Worm (Caenorhabditis elegans): ENCODE data around the gene srbc-1.

Gene srbc-1

DNA sequence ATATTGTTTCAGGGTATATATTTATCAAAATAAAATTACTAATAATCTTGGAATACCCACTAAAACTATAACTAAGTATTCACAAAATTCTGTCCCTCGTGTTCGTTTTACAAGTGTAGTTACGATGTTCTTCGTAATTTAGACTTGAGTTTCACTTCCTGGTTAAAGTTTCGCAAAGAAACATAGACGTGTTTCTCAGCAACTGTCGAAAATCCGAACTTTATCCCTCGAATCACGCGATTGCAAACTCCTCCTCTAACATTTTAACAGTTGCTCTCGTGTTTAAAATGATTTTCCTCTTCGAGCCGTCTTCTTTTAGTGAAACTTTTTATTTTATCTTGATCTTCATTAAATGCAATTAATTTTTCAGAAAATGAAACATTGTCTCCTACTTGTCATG, 21.8 kb downstream of the srbc-1 start, which contains the start of gene T28A11.2:
TSS of gene T28A11.2 (plus strand) at position 371 of the 400 bp plus-strand sequence.
- TF ChIP-seq nhr-12 (tag; optimal IDR thresholded peaks at IDR 0.05) (no peak), mml-1 (tag; optimal IDR thresholded peaks at IDR 0.05) (no peak), ceh-9 (tag; optimal IDR thresholded peaks at IDR 0.05) (no peak), pqm-1 (tag; optimal IDR thresholded peaks at IDR 0.05) (no peak), nhr-25 (tag; optimal IDR thresholded peaks at IDR 0.05) (no peak), fkh-10 (GFP tag; optimal IDR thresholded peaks at IDR 0.05) (no peak), sea-2 (GFP tag; optimal IDR thresholded peaks at IDR 0.05) (no peak), nhr-43 (tag; optimal IDR thresholded peaks at IDR 0.05; ENCODE audit: poor library complexity, severe bottlenecking) (no peak), mdl-1 (tag; optimal IDR thresholded peaks at IDR 0.05) (no peak), elt-1 (tag; optimal IDR thresholded peaks at IDR 0.05) (no peak), lin-15B (tag; optimal IDR thresholded peaks at IDR 0.05) (no peak), R02D3.7 (tag; optimal IDR thresholded peaks at IDR 0.05) (no peak), ceh-16 (tag; optimal IDR thresholded peaks at IDR 0.05) (no peak)

DNA sequence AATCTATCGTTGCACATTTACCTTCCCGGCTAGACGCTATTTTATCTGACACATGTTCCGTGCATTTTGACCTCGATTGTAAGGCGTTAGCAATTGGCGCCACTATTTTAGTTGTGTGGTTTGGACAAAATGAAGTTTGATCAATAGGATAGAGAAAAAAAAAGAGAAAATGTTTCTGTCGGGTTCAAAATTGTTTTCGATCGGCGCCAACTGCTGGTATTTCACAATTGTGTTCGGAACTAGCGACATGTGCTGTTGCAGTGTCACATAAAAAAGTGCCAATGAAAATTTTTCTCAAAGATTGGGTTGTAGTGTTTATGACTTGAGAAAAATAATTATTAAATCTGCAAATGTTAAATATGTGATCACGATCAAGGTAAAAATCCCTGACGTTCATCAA, 22.7 kb downstream of the srbc-1 start:
- TF ChIP-seq egl-5 (tag; optimal IDR thresholded peaks at IDR 0.05) (peak; percentile 26), lsy-12 (tag; optimal IDR thresholded peaks at IDR 0.05) (no peak)

DNA sequence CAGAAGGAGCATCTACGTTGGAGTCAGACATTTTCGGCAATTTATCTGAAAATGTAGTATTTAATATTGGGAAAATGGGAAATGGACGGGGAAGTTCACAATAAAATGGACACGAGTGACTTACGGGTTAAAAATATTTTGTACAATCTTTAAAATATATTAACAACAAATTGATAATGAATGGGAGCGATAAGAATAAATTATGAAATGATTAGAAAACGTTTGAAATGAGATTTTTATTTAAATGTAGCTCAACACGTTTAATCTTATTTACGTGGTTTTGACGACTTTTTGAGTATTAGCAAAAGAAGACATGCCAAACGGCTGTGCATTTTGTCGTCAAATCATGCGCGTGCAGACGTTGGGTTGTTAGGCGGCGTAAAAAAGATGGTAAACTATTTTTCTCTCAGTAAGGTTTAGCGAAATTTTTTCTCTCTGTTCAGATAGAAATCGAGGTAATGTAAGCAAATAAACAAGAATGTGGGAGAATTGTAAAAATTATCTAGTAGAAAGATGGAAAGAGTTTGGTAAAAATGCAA, 23.6 kb downstream of the srbc-1 start, which contains the start of gene fbxa-64:
TSS of gene fbxa-64 (minus strand) at position 51 of the 539 bp plus-strand sequence.
- peak; percentile 29 for TF ChIP-seq hmg-11 (tag; optimal IDR thresholded peaks at IDR 0.05)
- TF ChIP-seq lin-15B (tag; optimal IDR thresholded peaks at IDR 0.05), result no peak

DNA sequence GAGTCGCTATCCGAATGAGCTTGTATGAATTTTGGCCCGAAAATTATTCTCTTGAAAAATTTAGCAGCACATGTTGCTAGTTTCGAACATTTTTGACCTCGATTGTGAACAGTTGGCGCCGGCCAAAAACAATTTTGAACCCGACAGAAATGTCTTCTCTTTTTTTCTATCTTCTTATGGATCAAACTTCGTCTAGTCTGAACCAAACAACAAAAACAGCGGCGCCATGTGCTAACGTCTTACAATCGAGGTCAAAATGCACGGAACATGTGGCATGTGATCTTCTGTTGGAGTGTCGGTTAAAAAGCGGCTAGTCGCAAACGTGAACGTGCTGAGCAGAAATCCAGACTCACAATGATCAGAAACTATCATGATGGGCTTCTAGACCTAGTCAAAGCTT, 25.6 kb downstream of the srbc-1 start:
- TF ChIP-seq lin-39 (tag; optimal IDR thresholded peaks at IDR 0.05) (peak; percentile 32), fkh-10 (GFP tag; optimal IDR thresholded peaks at IDR 0.05) (no peak), sea-2 (GFP tag; optimal IDR thresholded peaks at IDR 0.05) (no peak), ztf-11 (tag; optimal IDR thresholded peaks at IDR 0.05) (no peak), nfya-1 (tag; optimal IDR thresholded peaks at IDR 0.05; ENCODE audit: insufficient read depth) (no peak), egl-5 (tag; optimal IDR thresholded peaks at IDR 0.05) (peak; percentile 26), ceh-28 (tag; optimal IDR thresholded peaks at IDR 0.05) (no peak), R02D3.7 (tag; optimal IDR thresholded peaks at IDR 0.05) (no peak), nhr-23 (tag; optimal IDR thresholded peaks at IDR 0.05) (no peak), nhr-28 (tag; optimal IDR thresholded peaks at IDR 0.05) (no peak), mml-1 (tag; optimal IDR thresholded peaks at IDR 0.05) (no peak)

DNA sequence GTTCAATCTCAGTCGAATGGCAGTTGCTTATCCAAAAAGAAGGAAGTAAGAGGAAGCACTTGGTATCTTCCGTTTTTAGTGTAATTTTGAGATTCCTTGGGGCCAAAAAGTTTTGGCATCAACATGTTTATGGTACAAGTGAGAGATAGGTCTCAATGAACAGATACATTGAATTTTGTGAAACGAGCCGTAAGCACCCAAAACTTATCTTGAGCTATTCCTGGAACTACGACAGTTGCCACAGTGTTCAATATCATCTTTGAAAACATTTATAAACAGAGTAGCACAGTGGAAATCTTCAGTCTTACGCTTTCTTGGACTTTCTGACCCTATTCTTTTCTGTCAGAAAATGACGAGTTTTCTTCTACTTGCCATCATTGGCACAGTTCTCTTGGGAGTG, 26.8 kb downstream of the srbc-1 start, which contains the start of gene T28A11.3:
TSS of gene T28A11.3 (plus strand) at position 301 of the 400 bp plus-strand sequence.
- no peak for TF ChIP-seq ztf-4 (tag; optimal IDR thresholded peaks at IDR 0.05)
- TF ChIP-seq elt-2 (tag; optimal IDR thresholded peaks at IDR 0.05), result no peak
- no peak for TF ChIP-seq egl-5 (tag; optimal IDR thresholded peaks at IDR 0.05)
- no peak for TF ChIP-seq aly-2 (tag; optimal IDR thresholded peaks at IDR 0.05)
- TF ChIP-seq nhr-237 (tag; optimal IDR thresholded peaks at IDR 0.05), result no peak
- TF ChIP-seq unc-62 (GFP tag; optimal IDR thresholded peaks at IDR 0.05), result no peak
- TF ChIP-seq mdl-1 (tag; optimal IDR thresholded peaks at IDR 0.05), result no peak
- no peak for TF ChIP-seq pha-4 (tag; optimal IDR thresholded peaks at IDR 0.05)
- TF ChIP-seq ceh-16 (tag; optimal IDR thresholded peaks at IDR 0.05), result no peak
- TF ChIP-seq pqm-1 (tag; optimal IDR thresholded peaks at IDR 0.05), result no peak
- TF ChIP-seq lin-15B (tag; optimal IDR thresholded peaks at IDR 0.05), result no peak
- no peak for TF ChIP-seq skn-1 (tag; optimal IDR thresholded peaks at IDR 0.05)
- no peak for TF ChIP-seq lin-39 (tag; optimal IDR thresholded peaks at IDR 0.05)
- TF ChIP-seq zag-1 (tag; optimal IDR thresholded peaks at IDR 0.05), result no peak
- TF ChIP-seq sea-2 (GFP tag; optimal IDR thresholded peaks at IDR 0.05), result no peak

DNA sequence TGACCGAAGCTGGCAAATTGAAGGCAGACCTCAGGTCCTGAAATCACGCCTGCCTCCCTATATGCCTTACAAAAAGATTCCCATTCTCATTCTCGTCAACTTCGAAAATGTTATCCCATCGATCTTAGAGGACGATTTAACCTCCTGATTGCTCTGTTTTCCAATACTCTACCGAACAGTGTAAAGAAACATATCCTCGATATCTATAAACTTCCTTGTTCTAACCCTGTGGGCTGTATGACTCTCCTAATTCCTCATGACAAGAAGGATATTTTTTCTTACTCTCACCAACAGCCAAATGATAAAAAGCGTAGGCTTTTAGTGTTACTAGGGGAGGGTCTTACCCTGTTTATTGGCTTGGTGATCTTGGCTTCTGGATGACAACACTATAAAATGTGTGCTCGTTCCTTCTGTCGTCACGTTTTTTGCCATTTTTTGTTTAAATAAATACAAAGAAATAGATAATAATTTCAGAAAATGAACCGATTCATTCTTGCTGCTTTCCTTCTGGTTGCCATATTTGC, 28.2 kb downstream of the srbc-1 start, which contains the start of gene T28A11.4:
TSS of gene T28A11.4 (plus strand) at position 474 of the 524 bp plus-strand sequence.
- TF ChIP-seq nhr-43 (tag; optimal IDR thresholded peaks at IDR 0.05; ENCODE audit: poor library complexity, severe bottlenecking), result no peak
- no peak for TF ChIP-seq ceh-82 (tag; optimal IDR thresholded peaks at IDR 0.05)
- TF ChIP-seq elt-2 (tag; optimal IDR thresholded peaks at IDR 0.05), result no peak
